Worm (Caenorhabditis elegans) whole organism, L1 larva: Measurements from ENCODE around the gene K02D10.1.

ENCODE experiments used
- Y116A8C.19 ChIP-seq: sonication (generic microtip); optimal IDR thresholded peaks from 2 replicates; lab custom pipeline; 2016; ENCODE audit warnings: missing compliant biosample characterization, missing genetic modification characterization, borderline replicate concordance
- dsc-1 ChIP-seq: sonication (generic microtip); optimal IDR thresholded peaks from 2 replicates; lab custom pipeline; 2016; ENCODE audit warnings: mild to moderate bottlenecking, missing genetic modification characterization, missing compliant biosample characterization
- grh-1 ChIP-seq: fragments of 200-800 bp; sonication (Bioruptor generic); IDR thresholded peaks from 2 replicates; pipeline ENCODE4 v1.3.6; 2022; ENCODE audit warnings: missing genetic modification reagents, missing genetic modification characterization, missing compliant biosample characterization
- lin-39 ChIP-seq: fragments of 150-350 bp; optimal IDR thresholded peaks from 2 replicates; lab custom pipeline; 2014; ENCODE audit warnings: missing biosample characterization, missing genetic modification reagents, missing genetic modification characterization
- pax-3 ChIP-seq: fragments of 200-800 bp; sonication (Bioruptor generic); optimal IDR thresholded peaks from 2 replicates; lab custom pipeline; 2018; ENCODE audit warnings: mild to moderate bottlenecking, missing genetic modification characterization, moderate library complexity, missing compliant biosample characterization
- sptf-1 ChIP-seq: fragments of 150-350 bp; optimal IDR thresholded peaks from 2 replicates; lab custom pipeline; 2014; ENCODE audit warnings: missing biosample characterization, missing genetic modification characterization
- tlp-1 ChIP-seq: fragments of 150-350 bp; optimal IDR thresholded peaks from 2 replicates; lab custom pipeline; 2014; ENCODE audit warnings: missing biosample characterization, missing genetic modification characterization

K02D10.1 gene

DNA sequence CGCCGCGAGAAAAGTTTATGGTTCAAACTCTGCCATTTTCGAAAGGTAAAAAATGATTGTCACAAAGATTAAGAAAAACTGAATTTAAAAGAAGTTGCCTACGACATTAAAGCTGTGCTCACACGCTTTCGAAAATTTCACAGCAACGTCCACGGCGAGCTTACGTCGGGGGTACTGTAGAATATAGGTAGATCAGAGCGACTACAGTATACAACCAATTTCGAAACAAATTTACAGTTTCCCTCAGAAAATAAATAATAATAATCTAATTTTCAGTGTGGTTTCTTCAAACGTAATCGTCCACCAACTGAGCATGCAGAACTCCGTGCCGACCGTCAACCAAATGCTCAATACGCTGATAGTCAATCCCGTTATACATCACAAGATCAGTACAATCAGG, 55.2 kb downstream of the K02D10.1 start:
- TF ChIP-seq dsc-1 = no peak
- no peak for TF ChIP-seq Y116A8C.19
- no peak for TF ChIP-seq tlp-1
- no peak for TF ChIP-seq sptf-1 (tag; lab: Kevin White, UChicago)
- no peak for TF ChIP-seq pax-3 (tag; lab: Kevin White, UChicago)
- no peak for TF ChIP-seq lin-39
- no peak for TF ChIP-seq grh-1 (GFP tag; lab: Robert Waterston, UW)
